Fruit fly (Drosophila melanogaster) whole organism, embryonic: Measurements from ENCODE around the gene CG5665.

ENCODE experiments used
- Asciz ChIP-seq: fragments of 200-800 bp; sonication (Bioruptor generic); optimal IDR thresholded peaks from 2 replicates; lab custom pipeline; 2017; ENCODE audit warnings: missing biosample characterization, mild to moderate bottlenecking, missing genetic modification characterization, missing genetic modification reagents
- BEAF-32 ChIP-seq: fragments of 200-800 bp; sonication (Bioruptor generic); optimal IDR thresholded peaks from 3 replicates; lab custom pipeline; 2017; ENCODE audit warnings: missing biosample characterization, missing genetic modification characterization, mild to moderate bottlenecking, moderate library complexity, missing genetic modification reagents
- BtbVII ChIP-seq: fragments of 200-800 bp; sonication (Bioruptor generic); optimal IDR thresholded peaks from 3 replicates; lab custom pipeline; 2017; ENCODE audit warnings: missing biosample characterization, mild to moderate bottlenecking, missing genetic modification characterization
- CG10147 ChIP-seq: fragments of 200-800 bp; sonication (Bioruptor generic); optimal IDR thresholded peaks from 2 replicates; lab custom pipeline; 2019; ENCODE audit warnings: missing biosample characterization, mild to moderate bottlenecking, missing genetic modification characterization, moderate library complexity
- CG10565 ChIP-seq: fragments of 200-800 bp; sonication (Bioruptor generic); optimal IDR thresholded peaks from 3 replicates; lab custom pipeline; 2016; ENCODE audit warnings: missing biosample characterization, mild to moderate bottlenecking, missing genetic modification characterization
- CG11085 ChIP-seq: fragments of 200-800 bp; sonication (Bioruptor generic); IDR thresholded peaks from 2 replicates; pipeline ENCODE4 v1.3.6; 2022; ENCODE audit warnings: missing biosample characterization, missing genetic modification characterization
- CG11696 ChIP-seq: fragments of 200-800 bp; sonication (Bioruptor generic); IDR thresholded peaks from 2 replicates; pipeline ENCODE4 v1.3.6; 2022; ENCODE audit warnings: missing biosample characterization, missing genetic modification characterization
- CG11723 ChIP-seq: fragments of 200-800 bp; sonication (Bioruptor generic); optimal IDR thresholded peaks from 2 replicates; lab custom pipeline; 2017; ENCODE audit warnings: missing biosample characterization, mild to moderate bottlenecking, missing genetic modification characterization
- CG1233 ChIP-seq: fragments of 200-800 bp; sonication (Bioruptor generic); optimal IDR thresholded peaks from 4 replicates; lab custom pipeline; 2018; ENCODE audit warnings: missing biosample characterization, mild to moderate bottlenecking, missing genetic modification characterization
- CG14050 ChIP-seq: fragments of 200-800 bp; sonication (Bioruptor generic); IDR thresholded peaks from 3 replicates; pipeline ENCODE4 v1.3.6; 2022; ENCODE audit warnings: missing biosample characterization, missing genetic modification characterization
- CG16863 ChIP-seq: fragments of 200-800 bp; sonication (Bioruptor generic); optimal IDR thresholded peaks from 3 replicates; lab custom pipeline; 2016; ENCODE audit warnings: missing biosample characterization, missing genetic modification characterization
- CG17912 ChIP-seq: fragments of 200-800 bp; sonication (Bioruptor generic); optimal IDR thresholded peaks from 2 replicates; lab custom pipeline; 2018; ENCODE audit warnings: missing biosample characterization, mild to moderate bottlenecking, missing genetic modification characterization
- CG2678 ChIP-seq: fragments of 200-800 bp; sonication (Bioruptor generic); optimal IDR thresholded peaks from 3 replicates; lab custom pipeline; 2019; ENCODE audit warnings: missing biosample characterization, mild to moderate bottlenecking, missing genetic modification characterization, moderate library complexity
- CG32532 ChIP-seq: fragments of 200-800 bp; sonication (Bioruptor generic); IDR thresholded peaks from 2 replicates; pipeline ENCODE4 v1.3.6; 2022; ENCODE audit warnings: missing biosample characterization, missing genetic modification characterization
- CG34224 ChIP-seq: fragments of 200-800 bp; sonication (Bioruptor generic); IDR thresholded peaks from 3 replicates; pipeline ENCODE4 v1.3.6; 2022; ENCODE audit warnings: missing biosample characterization, missing genetic modification characterization; ENCODE audit not compliant: partially characterized antibody
- CG4404 ChIP-seq: fragments of 200-800 bp; sonication (Bioruptor generic); IDR thresholded peaks from 2 replicates; pipeline ENCODE4 v1.3.6; 2022; ENCODE audit warnings: missing biosample characterization, missing genetic modification characterization
- CG4820 ChIP-seq: fragments of 200-800 bp; sonication (Bioruptor generic); optimal IDR thresholded peaks from 3 replicates; lab custom pipeline; 2016; ENCODE audit warnings: missing biosample characterization, missing genetic modification characterization
- CG6654 ChIP-seq: fragments of 200-800 bp; sonication (Bioruptor generic); optimal IDR thresholded peaks from 2 replicates; lab custom pipeline; 2017; ENCODE audit warnings: missing biosample characterization, mild to moderate bottlenecking, missing genetic modification characterization
- CG8388 ChIP-seq: fragments of 200-800 bp; sonication (Bioruptor generic); optimal IDR thresholded peaks from 2 replicates; lab custom pipeline; 2019; ENCODE audit warnings: missing biosample characterization, mild to moderate bottlenecking, missing genetic modification characterization, moderate library complexity
- CG9876 ChIP-seq: fragments of 200-800 bp; sonication (Bioruptor generic); optimal IDR thresholded peaks from 2 replicates; lab custom pipeline; 2016; ENCODE audit warnings: missing biosample characterization, missing genetic modification characterization
- D19B ChIP-seq: fragments of 200-800 bp; sonication (Bioruptor generic); optimal IDR thresholded peaks from 2 replicates; lab custom pipeline; 2017; ENCODE audit warnings: missing biosample characterization, mild to moderate bottlenecking, missing genetic modification characterization
- Drgx ChIP-seq: fragments of 200-800 bp; sonication (Bioruptor generic); IDR thresholded peaks from 2 replicates; pipeline ENCODE4 v1.3.6; 2022; ENCODE audit warnings: missing biosample characterization, missing genetic modification characterization
- E2f2 ChIP-seq: fragments of 200-800 bp; sonication (Bioruptor generic); IDR thresholded peaks from 2 replicates; pipeline ENCODE4 v1.3.6; 2022; ENCODE audit warnings: missing biosample characterization, missing genetic modification characterization
- Ets97D ChIP-seq: fragments of 200-800 bp; sonication (Bioruptor generic); optimal IDR thresholded peaks from 3 replicates; lab custom pipeline; 2016; ENCODE audit warnings: missing biosample characterization, missing genetic modification characterization
- Fer3 ChIP-seq: fragments of 200-800 bp; sonication (Bioruptor generic); optimal IDR thresholded peaks from 2 replicates; lab custom pipeline; 2018; ENCODE audit warnings: missing biosample characterization, mild to moderate bottlenecking, missing genetic modification characterization, moderate library complexity
- HmgZ ChIP-seq: fragments of 200-800 bp; sonication (Bioruptor generic); optimal IDR thresholded peaks from 2 replicates; lab custom pipeline; 2018; ENCODE audit warnings: missing biosample characterization, mild to moderate bottlenecking, missing genetic modification characterization
- Hsf ChIP-seq: fragments of 200-800 bp; sonication (Bioruptor generic); optimal IDR thresholded peaks from 3 replicates; lab custom pipeline; 2016; ENCODE audit warnings: missing biosample characterization, missing genetic modification characterization
- Jarid2 ChIP-seq: fragments of 200-800 bp; sonication (Bioruptor generic); optimal IDR thresholded peaks from 3 replicates; lab custom pipeline; 2017; ENCODE audit warnings: mild to moderate bottlenecking, missing biosample characterization, missing genetic modification reagents, missing genetic modification characterization
- Opbp ChIP-seq: fragments of 200-800 bp; sonication (Bioruptor generic); IDR thresholded peaks from 3 replicates; pipeline ENCODE4 v1.3.6; 2022; ENCODE audit warnings: missing biosample characterization, missing genetic modification characterization; ENCODE audit not compliant: partially characterized antibody
- Pdp1 ChIP-seq, 2 experiments: fragments of 200-800 bp; sonication (Bioruptor generic); optimal IDR thresholded peaks; 3 replicates each; lab custom pipeline; 2016; ENCODE audit warnings: missing biosample characterization in 2 of 2, missing genetic modification characterization in 2 of 2, mild to moderate bottlenecking in 1 of 2, moderate library complexity in 1 of 2
- Poxn ChIP-seq: fragments of 200-800 bp; sonication (Bioruptor generic); IDR thresholded peaks from 2 replicates; pipeline ENCODE4 v1.3.6; 2022; ENCODE audit warnings: missing biosample characterization, missing genetic modification characterization
- Ptx1 ChIP-seq: fragments of 200-800 bp; sonication (Bioruptor generic); IDR thresholded peaks from 2 replicates; pipeline ENCODE4 v1.3.6; 2022; ENCODE audit warnings: missing biosample characterization, missing genetic modification characterization
- Spps ChIP-seq: fragments of 200-800 bp; sonication (Bioruptor generic); optimal IDR thresholded peaks from 2 replicates; lab custom pipeline; 2018; ENCODE audit warnings: missing biosample characterization, mild to moderate bottlenecking, missing genetic modification characterization
- Xbp1 ChIP-seq: fragments of 200-800 bp; sonication (Bioruptor generic); optimal IDR thresholded peaks from 3 replicates; lab custom pipeline; 2016; ENCODE audit warnings: missing biosample characterization, mild to moderate bottlenecking, missing genetic modification characterization
- ac ChIP-seq: fragments of 200-800 bp; sonication (Bioruptor generic); optimal IDR thresholded peaks from 3 replicates; lab custom pipeline; 2017; ENCODE audit warnings: missing biosample characterization, mild to moderate bottlenecking, missing genetic modification characterization
- al ChIP-seq: fragments of 200-800 bp; sonication (Bioruptor generic); IDR thresholded peaks from 2 replicates; pipeline ENCODE4 v1.3.6; 2022; ENCODE audit warnings: missing biosample characterization, missing genetic modification characterization
- bsh ChIP-seq, 2 experiments: fragments of 200-800 bp; sonication (Bioruptor generic); optimal IDR thresholded peaks; 2 replicates each; lab custom pipeline; 2017 to 2018; ENCODE audit warnings: mild to moderate bottlenecking in 2 of 2, missing biosample characterization in 2 of 2, missing genetic modification characterization in 2 of 2, moderate library complexity in 1 of 2
- cad ChIP-seq: fragments of >200 bp; optimal IDR thresholded peaks from 2 replicates; lab custom pipeline; 2017; ENCODE audit warnings: missing biosample characterization, missing genetic modification characterization
- cas ChIP-seq: fragments of 200-800 bp; sonication (Bioruptor generic); IDR thresholded peaks from 2 replicates; pipeline ENCODE4 v1.3.6; 2022; ENCODE audit warnings: missing biosample characterization, missing genetic modification characterization
- crc ChIP-seq: fragments of 200-800 bp; sonication (Bioruptor generic); optimal IDR thresholded peaks from 2 replicates; lab custom pipeline; 2016; ENCODE audit warnings: missing biosample characterization, missing genetic modification characterization
- crp ChIP-seq, 2 experiments: fragments of 200-800 bp; sonication (Bioruptor generic); optimal IDR thresholded peaks; 2 replicates in 1 of 2; 3 replicates in 1 of 2; lab custom pipeline; 2017; ENCODE audit warnings: missing biosample characterization in 2 of 2, missing genetic modification characterization in 2 of 2, mild to moderate bottlenecking in 1 of 2, moderate library complexity in 1 of 2
- dpn ChIP-seq, 2 experiments: fragments of 200-800 bp; sonication (Bioruptor generic); optimal IDR thresholded peaks; 3 replicates each; lab custom pipeline; 2016; ENCODE audit warnings: missing biosample characterization in 2 of 2, missing genetic modification characterization in 2 of 2
- ham ChIP-seq: fragments of 200-800 bp; sonication (Bioruptor generic); IDR thresholded peaks from 2 replicates; pipeline ENCODE4 v1.3.6; 2022; ENCODE audit warnings: missing biosample characterization, missing genetic modification characterization
- lmd ChIP-seq: fragments of 200-800 bp; sonication (Bioruptor generic); IDR thresholded peaks from 2 replicates; pipeline ENCODE4 v1.3.6; 2022; ENCODE audit warnings: missing biosample characterization, missing genetic modification characterization
- pfk ChIP-seq: fragments of 200-800 bp; sonication (Bioruptor generic); optimal IDR thresholded peaks from 2 replicates; lab custom pipeline; 2018; ENCODE audit warnings: missing biosample characterization, mild to moderate bottlenecking, missing genetic modification characterization, moderate library complexity
- pzg ChIP-seq: fragments of 200-800 bp; sonication (Bioruptor generic); optimal IDR thresholded peaks from 3 replicates; lab custom pipeline; 2018; ENCODE audit warnings: missing biosample characterization, mild to moderate bottlenecking, missing genetic modification characterization, moderate library complexity
- sisA ChIP-seq: fragments of 200-800 bp; sonication (Bioruptor generic); IDR thresholded peaks from 2 replicates; pipeline ENCODE4 v1.3.6; 2022; ENCODE audit warnings: missing biosample characterization, missing genetic modification characterization
- stwl ChIP-seq: fragments of 200-800 bp; sonication (Bioruptor generic); optimal IDR thresholded peaks from 3 replicates; lab custom pipeline; 2018; ENCODE audit warnings: missing biosample characterization, mild to moderate bottlenecking, missing genetic modification characterization, moderate library complexity
- tna ChIP-seq: fragments of 200-800 bp; sonication (Bioruptor generic); IDR thresholded peaks from 2 replicates; pipeline ENCODE4 v1.3.6; 2022; ENCODE audit warnings: missing biosample characterization, missing genetic modification characterization; ENCODE audit not compliant: partially characterized antibody
- twi ChIP-seq: fragments of 200-800 bp; optimal IDR thresholded peaks from 2 replicates; lab custom pipeline; 2019; ENCODE audit warnings: missing biosample characterization, mild to moderate bottlenecking, missing genetic modification characterization, moderate library complexity
- zfh2 ChIP-seq: fragments of 200-800 bp; sonication (Bioruptor generic); optimal IDR thresholded peaks from 2 replicates; lab custom pipeline; 2016; ENCODE audit warnings: missing biosample characterization, missing genetic modification characterization

Gene CG5665

dm6 chr3L:20361389-20361788 is 3.1 kb downstream of the CG5665 start, which contains the start of gene Prim2 (continued):
- TF ChIP-seq dpn (GFP tag; optimal IDR thresholded peaks at IDR 0.05; lab: Kevin White, UChicago) (no peak), E2f2 (peak; percentile 90), CG9876 (GFP tag; lab: Kevin White, UChicago) (no peak), Opbp (peak; percentile 75; the same call in 2 of the 3 replicates), CG16863 (GFP tag; lab: Kevin White, UChicago) (no peak), ac (no peak), Poxn (GFP tag; lab: Robert Waterston, UW) (no peak), CG34224 (GFP tag; lab: Robert Waterston, UW) (peak; percentile 69), Pdp1 (GFP tag; optimal IDR thresholded peaks at IDR 0.05; lab: Kevin White, UChicago) (no peak), Spps (tag; lab: Kevin White, UChicago) (no peak), CG14050 (GFP tag; lab: Robert Waterston, UW) (no peak), crc (no peak), al (GFP tag; lab: Robert Waterston, UW) (no peak), CG32532 (no peak), bsh (GFP tag; optimal IDR thresholded peaks at IDR 0.05; lab: Kevin White, UChicago) (no peak), ham (GFP tag; lab: Robert Waterston, UW) (no peak), zfh2 (GFP tag; lab: Kevin White, UChicago) (no peak), twi (no peak), cad (GFP tag; lab: Kevin White, UChicago) (no peak), Jarid2 (GFP tag; lab: Kevin White, UChicago) (no peak), Xbp1 (no peak), CG6654 (GFP tag; lab: Kevin White, UChicago) (no peak), BtbVII (no peak), pfk (no peak), CG4820 (GFP tag; lab: Kevin White, UChicago) (no peak), CG8388 (GFP tag; lab: Kevin White, UChicago) (no peak), CG11085 (GFP tag; lab: Robert Waterston, UW) (no peak), cas (GFP tag; lab: Robert Waterston, UW) (no peak), Fer3 (tag; lab: Kevin White, UChicago) (no peak), CG11696 (no peak), CG10147 (GFP tag; lab: Kevin White, UChicago) (no peak), Drgx (no peak), crp (GFP tag; optimal IDR thresholded peaks at IDR 0.05; lab: Kevin White, UChicago) (peak; percentile 62 to 91), stwl (tag; lab: Kevin White, UChicago) (no peak), CG2678 (tag; lab: Kevin White, UChicago) (no peak), HmgZ (tag; lab: Kevin White, UChicago) (no peak), Hsf (GFP tag; lab: Kevin White, UChicago) (no peak), pzg (GFP tag; lab: Kevin White, UChicago) (peak; percentile 58), CG4404 (GFP tag; lab: Robert Waterston, UW) (no peak), Ptx1 (GFP tag; lab: Robert Waterston, UW) (no peak), lmd (GFP tag; lab: Robert Waterston, UW) (no peak), D19B (GFP tag; lab: Kevin White, UChicago) (no peak), sisA (no peak), CG11723 (GFP tag; lab: Kevin White, UChicago) (no peak), CG1233 (GFP tag; lab: Kevin White, UChicago) (no peak), tna (GFP tag; lab: Robert Waterston, UW) (peak; percentile 43; the same call in 1 of the 2 replicates), CG17912 (GFP tag; lab: Kevin White, UChicago) (no peak), Ets97D (GFP tag; lab: Kevin White, UChicago) (no peak), BEAF-32 (peak; percentile 72), Asciz (GFP tag; lab: Kevin White, UChicago) (no peak), CG10565 (GFP tag; lab: Kevin White, UChicago) (no peak)
